Worm (Caenorhabditis elegans): ENCODE results near the gene folt-2.

DNA sequence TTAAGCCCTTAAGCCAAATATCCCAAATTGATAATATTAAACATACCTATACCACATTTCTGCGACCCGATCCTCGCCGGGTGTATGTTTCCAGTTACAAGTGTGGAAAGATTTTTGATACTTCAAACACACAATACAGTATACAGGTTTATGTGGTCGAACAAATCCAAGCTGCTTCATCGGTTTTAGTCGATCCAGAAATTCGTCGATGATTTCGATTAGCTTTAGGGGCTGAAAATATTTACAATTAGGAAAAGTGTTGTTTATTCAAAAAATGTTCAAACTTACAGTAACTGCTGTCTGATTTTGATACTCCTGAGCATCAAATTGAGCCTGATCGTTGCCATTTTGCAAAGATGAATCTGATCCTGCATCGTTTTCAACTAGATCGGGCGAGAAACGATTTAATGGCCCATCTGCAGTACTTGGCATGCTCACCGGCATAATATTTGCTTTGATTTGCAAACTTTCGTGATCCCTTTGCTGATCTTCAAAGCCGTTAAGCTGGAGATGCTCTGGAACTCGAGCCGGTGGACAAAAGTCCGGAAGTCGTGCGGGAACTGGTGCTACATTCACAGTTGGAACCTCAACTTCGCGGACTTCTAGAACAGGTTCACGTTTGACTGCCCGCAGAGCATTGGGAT lies 910 bp upstream of the folt-2 start:
- TF ChIP-seq ceh-28 (tag; optimal IDR thresholded peaks at IDR 0.05) (no peak), skn-1 (tag; optimal IDR thresholded peaks at IDR 0.05) (no peak), unc-39 (tag; optimal IDR thresholded peaks at IDR 0.05) (no peak), elt-1 (tag; optimal IDR thresholded peaks at IDR 0.05) (no peak), nhr-77 (tag; optimal IDR thresholded peaks at IDR 0.05) (no peak), aly-2 (tag; optimal IDR thresholded peaks at IDR 0.05) (no peak), pha-4 (tag; optimal IDR thresholded peaks at IDR 0.05) (no peak), nhr-43 (tag; optimal IDR thresholded peaks at IDR 0.05; ENCODE audit: poor library complexity, severe bottlenecking) (no peak)
